Fruit fly (Drosophila melanogaster): ENCODE data around the gene fru.

DNA sequence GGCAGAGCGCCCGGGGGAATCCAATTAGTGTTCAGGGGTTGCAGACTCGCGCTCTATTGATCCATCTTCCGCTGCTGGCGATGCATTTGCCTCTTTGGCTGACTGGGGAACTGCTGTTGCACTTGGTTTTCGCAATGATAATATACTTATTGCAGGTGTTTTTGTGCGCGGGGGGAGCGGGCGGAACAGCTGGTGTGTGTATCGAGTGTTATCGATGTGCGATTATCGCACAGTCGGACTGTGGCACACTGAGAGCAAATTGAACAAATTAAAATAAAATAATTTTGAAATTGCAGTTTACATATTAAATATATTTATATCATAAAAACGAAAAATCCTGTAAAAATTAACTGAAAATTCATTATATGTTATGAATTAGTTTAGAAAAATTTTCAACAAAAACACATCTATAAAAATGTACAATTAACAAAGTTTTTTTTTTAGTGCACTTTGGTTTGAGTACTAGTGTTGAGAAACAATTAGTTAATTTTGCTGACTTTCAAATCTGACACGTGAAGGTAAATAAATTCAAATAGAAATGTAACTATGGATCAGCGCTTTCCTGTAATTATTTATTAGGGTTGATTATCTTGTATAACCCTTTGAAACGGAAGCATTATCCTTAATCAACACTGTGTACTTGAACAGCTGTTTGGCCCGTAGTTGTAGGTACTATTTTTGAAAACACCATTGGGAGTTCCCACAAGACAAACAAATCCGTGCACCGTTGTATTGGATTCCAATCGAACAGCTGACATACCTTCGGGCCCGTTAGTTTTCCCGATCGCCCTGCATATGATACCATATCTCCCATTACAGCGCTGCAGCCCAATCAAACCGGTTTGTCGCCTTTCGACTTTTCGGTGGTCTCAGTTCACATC is 142.6 kb downstream of the fru start, which contains the start of the genes Wdr37 and koko:
- TF ChIP-seq CTCF (optimal IDR thresholded peaks at IDR 0.05): no peak
- TF ChIP-seq CG8478 (optimal IDR thresholded peaks at IDR 0.05): no peak
